Worm (Caenorhabditis elegans): ENCODE data around the gene decr-1.3.

The decr-1.3 gene

ce11 chrII:8173449-8173848, at the start of gene decr-1.3, which contains the start of gene T05C12.1:
Gene decr-1.3, minus strand, starts transcription at chrII:8173549.
Gene T05C12.1, plus strand, starts transcription at chrII:8173680.
- no peak for TF ChIP-seq F44E2.7 (GFP tag; IDR thresholded peaks at IDR 0.05)
- TF ChIP-seq Y105C5A.15 (GFP tag; IDR thresholded peaks at IDR 0.05), result no peak
- TF ChIP-seq mes-2 (tag; optimal IDR thresholded peaks at IDR 0.05; ENCODE audit: poor library complexity, severe bottlenecking), result no peak
- TF ChIP-seq nhr-237 (tag; optimal IDR thresholded peaks at IDR 0.05), result no peak
- no peak for TF ChIP-seq nhr-28 (tag; optimal IDR thresholded peaks at IDR 0.05)
- no peak for TF ChIP-seq fkh-10 (GFP tag; optimal IDR thresholded peaks at IDR 0.05)
- TF ChIP-seq F26F4.8 (GFP tag; conservative IDR thresholded peaks at IDR 0.05), result no peak
- TF ChIP-seq nhr-11 (tag; optimal IDR thresholded peaks at IDR 0.05), result no peak
- TF ChIP-seq nhr-102 (tag; optimal IDR thresholded peaks at IDR 0.05), result no peak

ce11 chrII:8222309-8223065, 49.1 kb upstream of the decr-1.3 start, which contains the start of gene dab-1:
Gene dab-1, plus strand, starts transcription at chrII:8222386.
- TF ChIP-seq lim-7 (GFP tag; IDR thresholded peaks at IDR 0.05), result no peak
- peak in 1 of 2 experiments; percentile 75 for TF ChIP-seq unc-62 (GFP tag; optimal IDR thresholded peaks at IDR 0.05 in 1 of 2)
- no peak for TF ChIP-seq unc-62 (tag; optimal IDR thresholded peaks at IDR 0.05)
- TF ChIP-seq mep-1 (tag; optimal IDR thresholded peaks at IDR 0.05), result peak; percentile 56
- peak; percentile 25 for TF ChIP-seq nhr-25 (tag; optimal IDR thresholded peaks at IDR 0.05; ENCODE audit: borderline replicate concordance, insufficient read depth)
- 0 out of 2 replicates have a peak, but pooled peaks have one; percentile 24 for TF ChIP-seq lin-38 (GFP tag; IDR thresholded peaks at IDR 0.05)
- no peak for TF ChIP-seq skn-1 (tag; optimal IDR thresholded peaks at IDR 0.05)
- TF ChIP-seq mxl-3 (GFP tag; optimal IDR thresholded peaks at IDR 0.05), result peak; percentile 94
- peak; percentile 90 to 97 for TF ChIP-seq mdl-1 (tag; optimal IDR thresholded peaks at IDR 0.05)
- peak; percentile 41 for TF ChIP-seq nhr-77 (tag; optimal IDR thresholded peaks at IDR 0.05)
- peak; percentile 24 for TF ChIP-seq unc-130 (GFP tag; optimal IDR thresholded peaks at IDR 0.05)
- TF ChIP-seq cey-2 (tag; optimal IDR thresholded peaks at IDR 0.05; ENCODE audit: borderline replicate concordance, insufficient read depth), result peak; percentile 51
- no peak for TF ChIP-seq set-16 (GFP tag; IDR thresholded peaks at IDR 0.05)
- peak; percentile 85 for TF ChIP-seq nhr-28 (tag; optimal IDR thresholded peaks at IDR 0.05)
- no peak for TF ChIP-seq dpl-1 (GFP tag; optimal IDR thresholded peaks at IDR 0.05)
- TF ChIP-seq nhr-102 (tag; optimal IDR thresholded peaks at IDR 0.05), result no peak
- no peak for TF ChIP-seq daf-8 (GFP tag; IDR thresholded peaks at IDR 0.05)
- TF ChIP-seq Y48G9A.11 (GFP tag; IDR thresholded peaks at IDR 0.05), result no peak
- TF ChIP-seq lsy-2 (tag; optimal IDR thresholded peaks at IDR 0.05), result peak in 1 of 2 experiments; percentile 25
- peak; percentile 76 for TF ChIP-seq hlh-30 (tag; optimal IDR thresholded peaks at IDR 0.05; ENCODE audit: insufficient read depth)
- TF ChIP-seq nhr-48 (tag; optimal IDR thresholded peaks at IDR 0.05), result peak; percentile 22
- no peak for TF ChIP-seq attf-4 (tag; optimal IDR thresholded peaks at IDR 0.05)
- peak; percentile 39 for TF ChIP-seq dve-1 (tag; optimal IDR thresholded peaks at IDR 0.05; ENCODE audit: insufficient read depth)
- no peak for TF ChIP-seq zip-11 (GFP tag; IDR thresholded peaks at IDR 0.05)
- peak; percentile 53 for TF ChIP-seq hlh-11 (tag; optimal IDR thresholded peaks at IDR 0.05)
- TF ChIP-seq aha-1 (tag), result peak; percentile 73
- no peak for TF ChIP-seq Y5F2A.4 (GFP tag; optimal IDR thresholded peaks at IDR 0.05)

DNA sequence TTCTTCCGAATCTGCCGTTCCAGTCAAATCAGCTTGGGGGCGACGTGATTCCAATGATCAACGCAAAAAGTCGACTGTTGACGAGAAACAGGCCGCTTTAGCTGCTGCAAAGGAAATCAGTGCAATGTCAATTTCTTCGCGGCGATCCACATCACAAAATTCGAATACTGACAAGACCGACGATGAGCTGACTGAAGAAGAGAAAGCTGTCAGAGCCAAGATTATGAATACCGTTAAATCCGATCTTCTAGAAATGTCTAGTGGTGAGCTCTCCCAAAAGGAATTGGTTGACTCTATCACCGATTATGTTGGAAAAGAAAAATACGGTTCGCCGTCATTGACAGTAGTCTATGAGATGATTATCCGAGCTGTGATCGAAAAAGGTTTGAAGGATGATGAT, 46.9 kb upstream of the decr-1.3 start:
- TF ChIP-seq unc-62 (GFP tag; optimal IDR thresholded peaks at IDR 0.05 in 1 of 2) (peak in 1 of 2 experiments; percentile 96), unc-62 (tag; optimal IDR thresholded peaks at IDR 0.05) (no peak), T20F7.1 (GFP tag; optimal IDR thresholded peaks at IDR 0.05) (no peak)

Measured in whole organism, L4 larva.